Fruit fly (Drosophila melanogaster) whole organism, prepupa: Measurements from ENCODE around the gene mRpL40.

Experiments
- CG10631 ChIP-seq: fragments of 200-800 bp; sonication (Bioruptor generic); optimal IDR thresholded peaks from 2 replicates; lab custom pipeline; 2016; ENCODE audit warnings: missing biosample characterization, missing genetic modification characterization
- CG10669 ChIP-seq: fragments of 200-800 bp; sonication (Bioruptor generic); optimal IDR thresholded peaks from 3 replicates; lab custom pipeline; 2018; ENCODE audit warnings: missing biosample characterization, mild to moderate bottlenecking, missing genetic modification characterization, moderate library complexity
- CG11294 ChIP-seq: fragments of 200-800 bp; sonication (Bioruptor generic); IDR thresholded peaks from 2 replicates; pipeline ENCODE4 v1.3.6; 2022; ENCODE audit warnings: missing biosample characterization, missing genetic modification characterization
- CG11902 ChIP-seq: fragments of 200-800 bp; sonication (Bioruptor generic); optimal IDR thresholded peaks from 3 replicates; lab custom pipeline; 2016; ENCODE audit warnings: missing biosample characterization, missing genetic modification characterization
- CG15336 ChIP-seq: fragments of 200-800 bp; sonication (Bioruptor generic); IDR thresholded peaks from 2 replicates; pipeline ENCODE4 v1.3.6; 2022; ENCODE audit warnings: missing biosample characterization, missing genetic modification characterization
- CG1621 ChIP-seq: fragments of 200-800 bp; sonication (Bioruptor generic); optimal IDR thresholded peaks from 3 replicates; lab custom pipeline; 2018; ENCODE audit warnings: missing biosample characterization, mild to moderate bottlenecking, missing genetic modification characterization
- CG3032 ChIP-seq: fragments of 200-800 bp; optimal IDR thresholded peaks from 2 replicates; lab custom pipeline; 2019; ENCODE audit warnings: missing biosample characterization, mild to moderate bottlenecking, missing genetic modification characterization, moderate library complexity
- CG31627 ChIP-seq: fragments of 200-800 bp; sonication (Bioruptor generic); optimal IDR thresholded peaks from 3 replicates; lab custom pipeline; 2016; ENCODE audit warnings: missing biosample characterization, missing genetic modification characterization
- CG3919 ChIP-seq: fragments of 200-800 bp; sonication (Bioruptor generic); optimal IDR thresholded peaks from 3 replicates; lab custom pipeline; 2016; ENCODE audit warnings: missing biosample characterization, missing genetic modification characterization
- CG6163 ChIP-seq: fragments of 200-800 bp; sonication (Bioruptor generic); IDR thresholded peaks from 3 replicates; pipeline ENCODE4 v1.3.6; 2022; ENCODE audit warnings: missing biosample characterization, missing genetic modification characterization
- CG6276 ChIP-seq: fragments of 200-800 bp; sonication (Bioruptor generic); optimal IDR thresholded peaks from 2 replicates; lab custom pipeline; 2017; ENCODE audit warnings: missing biosample characterization, mild to moderate bottlenecking, missing genetic modification characterization
- CG6792 ChIP-seq: fragments of 200-800 bp; sonication (Bioruptor generic); optimal IDR thresholded peaks from 3 replicates; lab custom pipeline; 2016; ENCODE audit warnings: missing biosample characterization, missing genetic modification characterization
- CG6854 ChIP-seq: fragments of 200-800 bp; sonication (Bioruptor generic); optimal IDR thresholded peaks from 2 replicates; lab custom pipeline; 2017; ENCODE audit warnings: missing biosample characterization, mild to moderate bottlenecking, missing genetic modification characterization
- CG7368 ChIP-seq: fragments of 200-800 bp; sonication (Bioruptor generic); optimal IDR thresholded peaks from 3 replicates; lab custom pipeline; 2016; ENCODE audit warnings: missing biosample characterization, missing genetic modification characterization
- CG8119 ChIP-seq: fragments of 200-800 bp; sonication (Bioruptor generic); IDR thresholded peaks from 3 replicates; pipeline ENCODE4 v1.3.6; 2022; ENCODE audit warnings: missing biosample characterization, missing genetic modification characterization
- CG8319 ChIP-seq: fragments of 200-800 bp; sonication (Bioruptor generic); optimal IDR thresholded peaks from 3 replicates; lab custom pipeline; 2016; ENCODE audit warnings: missing biosample characterization, missing genetic modification characterization
- CG8632 ChIP-seq: fragments of 200-800 bp; sonication (Bioruptor generic); optimal IDR thresholded peaks from 3 replicates; lab custom pipeline; 2016; ENCODE audit warnings: missing biosample characterization, missing genetic modification characterization
- CG9139 ChIP-seq: fragments of 200-800 bp; sonication (Bioruptor generic); optimal IDR thresholded peaks from 3 replicates; lab custom pipeline; 2017; ENCODE audit warnings: missing biosample characterization, mild to moderate bottlenecking, missing genetic modification characterization
- Eip93F ChIP-seq: fragments of 200-800 bp; sonication (Bioruptor generic); optimal IDR thresholded peaks from 2 replicates; lab custom pipeline; 2016; ENCODE audit warnings: missing biosample characterization, mild to moderate bottlenecking, missing genetic modification characterization
- Ets21C ChIP-seq: fragments of 200-800 bp; sonication (Bioruptor generic); optimal IDR thresholded peaks from 3 replicates; lab custom pipeline; 2016; ENCODE audit warnings: missing biosample characterization, missing genetic modification characterization
- Ets96B ChIP-seq: fragments of 200-800 bp; optimal IDR thresholded peaks from 2 replicates; lab custom pipeline; 2019; ENCODE audit warnings: missing biosample characterization, mild to moderate bottlenecking, missing genetic modification characterization, moderate library complexity
- Gug ChIP-seq: fragments of 200-800 bp; sonication (Bioruptor generic); IDR thresholded peaks from 2 replicates; pipeline ENCODE4 v1.3.6; 2022; ENCODE audit warnings: missing biosample characterization, missing genetic modification characterization
- Hr4 ChIP-seq: fragments of 200-800 bp; sonication (Bioruptor generic); optimal IDR thresholded peaks from 3 replicates; lab custom pipeline; 2016; ENCODE audit warnings: missing biosample characterization, missing genetic modification characterization
- Lpt ChIP-seq: fragments of 200-800 bp; sonication (Bioruptor generic); optimal IDR thresholded peaks from 3 replicates; lab custom pipeline; 2016; ENCODE audit warnings: missing biosample characterization, missing genetic modification characterization
- OdsH ChIP-seq: fragments of 200-800 bp; sonication (Bioruptor generic); optimal IDR thresholded peaks from 3 replicates; lab custom pipeline; 2016; ENCODE audit warnings: missing biosample characterization, missing genetic modification characterization
- Smox ChIP-seq: fragments of 200-800 bp; sonication (Bioruptor generic); optimal IDR thresholded peaks from 3 replicates; lab custom pipeline; 2016; ENCODE audit warnings: missing biosample characterization, missing genetic modification characterization
- Sox102F ChIP-seq: fragments of 200-800 bp; sonication (Bioruptor generic); optimal IDR thresholded peaks from 2 replicates; lab custom pipeline; 2016; ENCODE audit warnings: missing biosample characterization, mild to moderate bottlenecking, missing genetic modification characterization
- Sox14 ChIP-seq: fragments of 200-800 bp; sonication (Bioruptor generic); optimal IDR thresholded peaks from 3 replicates; lab custom pipeline; 2016; ENCODE audit warnings: missing biosample characterization, missing genetic modification characterization
- Sox15 ChIP-seq: fragments of 200-800 bp; sonication (Bioruptor generic); optimal IDR thresholded peaks from 3 replicates; lab custom pipeline; 2016; ENCODE audit warnings: missing biosample characterization, missing genetic modification characterization
- cyc ChIP-seq: fragments of 200-800 bp; sonication (Bioruptor generic); optimal IDR thresholded peaks from 3 replicates; lab custom pipeline; 2016; ENCODE audit warnings: missing biosample characterization, missing genetic modification characterization
- esn ChIP-seq: fragments of 200-800 bp; sonication (Bioruptor generic); optimal IDR thresholded peaks from 2 replicates; lab custom pipeline; 2016; ENCODE audit warnings: missing biosample characterization, mild to moderate bottlenecking, missing genetic modification characterization, moderate library complexity
- fd59A ChIP-seq: fragments of 200-800 bp; sonication (Bioruptor generic); optimal IDR thresholded peaks from 2 replicates; lab custom pipeline; 2017; ENCODE audit warnings: missing biosample characterization, mild to moderate bottlenecking, missing genetic modification characterization, missing genetic modification reagents
- fd85E ChIP-seq: fragments of 200-800 bp; sonication (Bioruptor generic); optimal IDR thresholded peaks from 3 replicates; lab custom pipeline; 2016; ENCODE audit warnings: missing biosample characterization, missing genetic modification characterization
- fkh ChIP-seq: fragments of 200-800 bp; sonication (Bioruptor generic); optimal IDR thresholded peaks from 3 replicates; lab custom pipeline; 2017; ENCODE audit warnings: missing biosample characterization, mild to moderate bottlenecking, missing genetic modification characterization, moderate library complexity
- lz ChIP-seq: fragments of 200-800 bp; sonication (Bioruptor generic); optimal IDR thresholded peaks from 3 replicates; lab custom pipeline; 2016; ENCODE audit warnings: missing biosample characterization, missing genetic modification characterization
- salr ChIP-seq, 2 experiments: fragments of 200-800 bp; sonication (Bioruptor generic); optimal IDR thresholded peaks; 3 replicates each; lab custom pipeline; 2016 to 2018; ENCODE audit warnings: missing biosample characterization in 2 of 2, missing genetic modification characterization in 2 of 2, mild to moderate bottlenecking in 1 of 2
- svp ChIP-seq: fragments of 200-800 bp; sonication (Bioruptor generic); peaks from one replicate; lab custom pipeline; 2016; ENCODE audit warnings: missing biosample characterization, missing genetic modification characterization

Gene mRpL40

dm6 chr3R:11430307-11430706, 22.6 kb downstream of the mRpL40 start:
- TF ChIP-seq svp (peak; percentile 88), CG11902 (no peak), CG7368 (GFP tag; lab: Kevin White, UChicago) (no peak)

dm6 chr3R:11431395-11431977, 23.8 kb downstream of the mRpL40 start, which contains the start of the genes RpL24-like and CG5276:
Gene RpL24-like, minus strand, starts transcription at chr3R:11431582.
Gene CG5276, plus strand, starts transcription at chr3R:11431738.
- TF ChIP-seq OdsH (GFP tag; lab: Kevin White, UChicago) (no peak), Gug (GFP tag; lab: Robert Waterston, UW) (no peak), Sox14 (GFP tag; lab: Kevin White, UChicago) (peak; percentile 25), fkh (GFP tag; lab: Kevin White, UChicago) (peak; percentile 84)

dm6 chr3R:11435537-11436234, 28.0 kb downstream of the mRpL40 start, which contains the start of the genes Exd2 and CG5281:
Gene Exd2, minus strand, starts transcription at chr3R:11435703.
Gene CG5281, plus strand, starts transcription at chr3R:11435850.
- TF ChIP-seq esn (GFP tag; lab: Kevin White, UChicago) (peak; percentile 62), lz (GFP tag; lab: Kevin White, UChicago) (peak; percentile 32), CG3032 (tag; lab: Kevin White, UChicago) (peak; percentile 20), CG31627 (GFP tag; lab: Kevin White, UChicago) (peak; percentile 55), CG3919 (no peak), CG6163 (GFP tag; lab: Robert Waterston, UW) (0 out of 3 replicates have a peak, but pooled peaks have one; percentile 11), CG10631 (GFP tag; lab: Kevin White, UChicago) (no peak), cyc (peak; percentile 21), Sox14 (GFP tag; lab: Kevin White, UChicago) (peak; percentile 89), CG1621 (tag; lab: Kevin White, UChicago) (peak; percentile 91)

dm6 chr3R:11437528-11437927, 29.8 kb downstream of the mRpL40 start, which contains the start of gene CG17230:
Gene CG17230, plus strand, starts transcription at chr3R:11437785.
- TF ChIP-seq CG7368 (GFP tag; lab: Kevin White, UChicago) (no peak), Sox102F (GFP tag; lab: Kevin White, UChicago) (no peak), fd59A (GFP tag; lab: Kevin White, UChicago) (no peak), CG6792 (GFP tag; lab: Kevin White, UChicago) (no peak), CG3919 (no peak), fkh (GFP tag; lab: Kevin White, UChicago) (peak; percentile 98), Ets21C (no peak), CG31627 (GFP tag; lab: Kevin White, UChicago) (no peak)

dm6 chr3R:11441038-11441437, 33.3 kb downstream of the mRpL40 start:
- no peak for TF ChIP-seq Hr4 (GFP tag; lab: Kevin White, UChicago)
- no peak for TF ChIP-seq Gug (GFP tag; lab: Robert Waterston, UW)
- no peak for TF ChIP-seq CG11294 (GFP tag; lab: Robert Waterston, UW)
- no peak for TF ChIP-seq Ets21C
- no peak for TF ChIP-seq salr (GFP tag; optimal IDR thresholded peaks at IDR 0.05; lab: Kevin White, UChicago)
- TF ChIP-seq CG10631 (GFP tag; lab: Kevin White, UChicago) = no peak
- TF ChIP-seq esn (GFP tag; lab: Kevin White, UChicago) = no peak
- no peak for TF ChIP-seq CG7368 (GFP tag; lab: Kevin White, UChicago)
- TF ChIP-seq CG8319 (GFP tag; lab: Kevin White, UChicago) = no peak
- no peak for TF ChIP-seq CG3032 (tag; lab: Kevin White, UChicago)
- TF ChIP-seq CG8632 (GFP tag; lab: Kevin White, UChicago) = no peak
- TF ChIP-seq CG6163 (GFP tag; lab: Robert Waterston, UW) = no peak
- no peak for TF ChIP-seq Ets96B

- TF ChIP-seq CG15336 (GFP tag; lab: Robert Waterston, UW) = no peak
- TF ChIP-seq Eip93F (GFP tag; lab: Kevin White, UChicago) = no peak
- no peak for TF ChIP-seq fd85E (GFP tag; lab: Kevin White, UChicago)
- no peak for TF ChIP-seq Sox15
- no peak for TF ChIP-seq CG8319 (GFP tag; lab: Kevin White, UChicago)
- no peak for TF ChIP-seq CG6276 (GFP tag; lab: Kevin White, UChicago)
- no peak for TF ChIP-seq Smox
- TF ChIP-seq Gug (GFP tag; lab: Robert Waterston, UW) = no peak
- no peak for TF ChIP-seq CG8119
- TF ChIP-seq OdsH (GFP tag; lab: Kevin White, UChicago) = no peak
- TF ChIP-seq CG10669 (GFP tag; lab: Kevin White, UChicago) = no peak
- no peak for TF ChIP-seq Lpt (GFP tag; lab: Kevin White, UChicago)
- TF ChIP-seq CG6854 (GFP tag; lab: Kevin White, UChicago) = peak; percentile 52
- no peak for TF ChIP-seq Ets96B
- no peak for TF ChIP-seq cyc
- TF ChIP-seq CG9139 (GFP tag; lab: Kevin White, UChicago) = peak; percentile 54
- no peak for TF ChIP-seq CG8632 (GFP tag; lab: Kevin White, UChicago)
- no peak for TF ChIP-seq CG11294 (GFP tag; lab: Robert Waterston, UW)
Measured at dm6 chr3R:11449688-11450087, 42.0 kb downstream of the mRpL40 start.
